Fruit fly (Drosophila melanogaster): Measurements from ENCODE around the gene CG8036.

Gene CG8036

DNA sequence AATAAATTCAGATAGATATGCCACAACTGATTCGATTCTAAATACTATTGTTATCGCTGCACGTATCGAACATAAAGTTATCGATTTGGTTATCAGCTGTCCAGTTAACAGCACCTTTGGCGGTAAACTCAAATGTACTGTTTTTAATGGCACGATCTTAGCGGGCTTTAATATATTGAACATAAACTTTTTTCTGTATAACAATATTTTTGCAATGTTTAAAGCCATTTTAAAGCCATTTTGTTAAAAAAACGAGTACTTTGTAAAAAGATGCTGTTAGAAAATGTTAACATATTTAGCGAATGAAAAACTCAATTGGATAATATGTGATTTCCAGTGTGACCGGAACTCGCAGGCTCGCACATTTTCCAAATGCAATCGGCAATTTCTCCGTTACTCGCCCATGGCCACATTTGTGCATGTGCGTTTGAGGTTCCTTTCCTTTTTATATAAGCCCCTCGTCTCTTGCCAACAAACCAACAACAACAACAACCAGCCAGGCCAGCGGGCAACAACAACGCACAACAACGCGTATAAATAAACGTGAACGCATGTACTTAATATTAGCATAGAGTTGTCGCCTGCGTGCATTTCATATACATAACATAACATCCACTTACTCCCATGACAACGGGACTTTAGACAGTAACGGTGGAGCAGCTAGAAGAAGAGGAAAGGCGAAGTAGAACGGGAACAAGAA, 48.3 kb downstream of the CG8036 start, which contains the start of gene TMEM216 (continued):
- TF ChIP-seq CG3995 (GFP tag; optimal IDR thresholded peaks at IDR 0.05) (peak; percentile 82), Sry-δ (GFP tag; optimal IDR thresholded peaks at IDR 0.05) (peak; percentile 61), CG4730 (GFP tag; IDR thresholded peaks at IDR 0.05) (no peak), CG17361 (GFP tag; IDR thresholded peaks at IDR 0.05) (no peak), sr (GFP tag; IDR thresholded peaks at IDR 0.05) (no peak), inv (GFP tag; IDR thresholded peaks at IDR 0.05; ENCODE audit: partially characterized antibody) (no peak), gro (GFP tag; optimal IDR thresholded peaks at IDR 0.05) (peak; percentile 24), CG1529 (GFP tag; optimal IDR thresholded peaks at IDR 0.05) (no peak), sima (GFP tag; optimal IDR thresholded peaks at IDR 0.05) (no peak), pzg (GFP tag; optimal IDR thresholded peaks at IDR 0.05) (peak; percentile 82), Dll (GFP tag; IDR thresholded peaks at IDR 0.05; ENCODE audit: partially characterized antibody) (peak; percentile 71; the same call in 3 of the 4 replicates), CG7987 (GFP tag; optimal IDR thresholded peaks at IDR 0.05) (peak; percentile 16), dm (GFP tag; optimal IDR thresholded peaks at IDR 0.05) (peak; percentile 76), CG18764 (GFP tag; optimal IDR thresholded peaks at IDR 0.05) (no peak), CG1832 (GFP tag; optimal IDR thresholded peaks at IDR 0.05) (no peak), CG17186 (GFP tag; optimal IDR thresholded peaks at IDR 0.05) (peak; percentile 29), CG31224 (GFP tag; IDR thresholded peaks at IDR 0.05) (no peak), MBD-R2 (GFP tag; IDR thresholded peaks at IDR 0.05) (peak; percentile 36; the same call in 1 of the 2 replicates), ham (GFP tag; IDR thresholded peaks at IDR 0.05) (no peak), insv (GFP tag; optimal IDR thresholded peaks at IDR 0.05) (peak in 1 of 2 experiments; percentile 73), Dref (GFP tag; IDR thresholded peaks at IDR 0.05) (peak; percentile 68)

DNA sequence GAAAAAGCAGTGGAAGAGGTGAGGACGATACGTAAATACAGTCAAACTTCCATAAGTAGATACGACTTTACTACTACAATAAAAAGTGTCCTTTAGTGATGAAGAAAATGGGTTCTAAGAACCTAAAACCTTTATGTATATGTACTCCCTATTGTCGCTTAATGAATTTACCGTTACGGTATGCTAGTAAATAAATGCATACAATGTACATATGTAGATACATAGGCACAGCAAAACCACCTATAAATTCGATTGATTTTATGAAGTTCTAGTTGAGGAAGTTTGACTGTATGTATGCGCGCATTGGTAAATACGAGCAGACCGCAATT, 48.8 kb downstream of the CG8036 start:
- TF ChIP-seq ranshi (GFP tag; IDR thresholded peaks at IDR 0.05) (no peak), CG34224 (GFP tag; IDR thresholded peaks at IDR 0.05; ENCODE audit: partially characterized antibody) (no peak), Hsf (GFP tag; optimal IDR thresholded peaks at IDR 0.05) (no peak), bigmax (GFP tag; optimal IDR thresholded peaks at IDR 0.05) (no peak), CG34422 (GFP tag; IDR thresholded peaks at IDR 0.05) (no peak), gem (tag; optimal IDR thresholded peaks at IDR 0.05) (no peak), Hr39 (optimal IDR thresholded peaks at IDR 0.05) (no peak), Opbp (GFP tag; IDR thresholded peaks at IDR 0.05; ENCODE audit: partially characterized antibody) (no peak), grau (tag; optimal IDR thresholded peaks at IDR 0.05) (peak; percentile 75), zf30C (GFP tag; optimal IDR thresholded peaks at IDR 0.05) (no peak), lbe (GFP tag; optimal IDR thresholded peaks at IDR 0.05) (no peak), CG6765 (GFP tag; optimal IDR thresholded peaks at IDR 0.05) (no peak), Taf1 (GFP tag; IDR thresholded peaks at IDR 0.05) (peak; percentile 17; the same call in 1 of the 2 replicates), prd (optimal IDR thresholded peaks at IDR 0.05) (no peak), prd (GFP tag; IDR thresholded peaks at IDR 0.05) (no peak)

DNA sequence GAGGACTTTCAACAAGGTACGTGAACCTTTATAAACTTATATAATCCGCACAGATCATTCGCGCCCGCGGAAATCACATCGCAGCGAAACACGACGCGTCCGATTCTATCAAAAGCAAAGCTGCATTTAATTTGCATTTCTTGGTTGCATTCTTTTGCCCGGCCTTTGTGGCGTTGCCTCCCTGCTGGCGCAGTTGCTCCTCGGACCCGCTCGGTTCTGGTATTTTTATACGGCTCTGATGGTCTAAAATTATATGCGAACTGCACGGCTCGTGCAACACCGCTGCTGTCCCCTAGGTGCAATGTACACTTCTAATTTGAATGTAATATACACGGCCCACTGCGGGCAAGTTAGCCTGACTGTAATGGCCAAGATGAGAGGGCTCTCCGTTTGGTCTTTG, 50.7 kb downstream of the CG8036 start, which contains the start of gene Cks85A:
Gene Cks85A, minus strand, starts transcription at position 101 of the 400 bp plus-strand sequence.
- no peak for TF ChIP-seq CG30431 (GFP tag; optimal IDR thresholded peaks at IDR 0.05)
- TF ChIP-seq tll (GFP tag; optimal IDR thresholded peaks at IDR 0.05) = no peak
- peak in 1 of 2 experiments; percentile 41 for TF ChIP-seq Pdp1 (GFP tag; optimal IDR thresholded peaks at IDR 0.05)
- TF ChIP-seq Mad (GFP tag; optimal IDR thresholded peaks at IDR 0.05) = no peak
- TF ChIP-seq bowl (GFP tag; IDR thresholded peaks at IDR 0.05) = no peak
- TF ChIP-seq ems (GFP tag; optimal IDR thresholded peaks at IDR 0.05) = no peak
- TF ChIP-seq ham (GFP tag; IDR thresholded peaks at IDR 0.05) = no peak
- TF ChIP-seq PHDP (tag; optimal IDR thresholded peaks at IDR 0.05) = no peak
- TF ChIP-seq ranshi (GFP tag; IDR thresholded peaks at IDR 0.05) = no peak

Measured in whole organism, embryonic.